Fruit fly (Drosophila melanogaster): ENCODE measurements around the gene CG14879.

The CG14879 gene

DNA sequence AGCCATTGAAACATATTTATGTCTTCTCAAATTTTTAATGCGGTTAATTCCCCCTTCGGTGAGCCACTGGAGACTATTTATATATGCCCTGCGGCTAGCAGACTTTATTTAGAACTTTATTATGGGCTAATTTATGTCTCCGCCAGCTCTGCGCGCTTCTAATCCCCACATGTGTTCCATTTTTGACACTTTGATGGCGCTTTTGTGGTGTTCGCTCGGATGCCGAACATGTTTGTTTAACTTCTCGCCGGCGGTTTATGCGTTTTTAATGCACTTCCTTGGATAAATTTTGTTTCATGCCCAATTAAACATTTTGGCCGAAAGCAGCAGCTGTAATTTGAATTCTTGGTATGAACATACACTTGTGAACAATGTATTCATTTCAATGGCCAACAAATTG lies 19.2 kb downstream of the CG14879 start:
- TF ChIP-seq OdsH (GFP tag; optimal IDR thresholded peaks at IDR 0.05) (no peak), ey (GFP tag; optimal IDR thresholded peaks at IDR 0.05) (no peak), N (GFP tag; optimal IDR thresholded peaks at IDR 0.05) (no peak), pan (optimal IDR thresholded peaks at IDR 0.05) (no peak), dmrt93B (GFP tag; optimal IDR thresholded peaks at IDR 0.05) (no peak), br (GFP tag; optimal IDR thresholded peaks at IDR 0.05) (no peak), Mio (GFP tag; optimal IDR thresholded peaks at IDR 0.05) (no peak), Sp1 (GFP tag; optimal IDR thresholded peaks at IDR 0.05) (no peak), usp (GFP tag; optimal IDR thresholded peaks at IDR 0.05) (no peak), Jra (GFP tag; optimal IDR thresholded peaks at IDR 0.05) (no peak), psq (GFP tag; optimal IDR thresholded peaks at IDR 0.05) (no peak), Dfd (GFP tag; optimal IDR thresholded peaks at IDR 0.05) (no peak), Dif (GFP tag; optimal IDR thresholded peaks at IDR 0.05; ENCODE audit: partially characterized antibody) (no peak), CG9705 (GFP tag; optimal IDR thresholded peaks at IDR 0.05) (no peak), dl (GFP tag; optimal IDR thresholded peaks at IDR 0.05; ENCODE audit: insufficient read depth in 1 of 2, partially characterized antibody in 2 of 2) (no peak), dsf (GFP tag; optimal IDR thresholded peaks at IDR 0.05; ENCODE audit: borderline replicate concordance) (no peak), Myc (optimal IDR thresholded peaks at IDR 0.05) (no peak), woc (GFP tag; optimal IDR thresholded peaks at IDR 0.05) (no peak)

DNA sequence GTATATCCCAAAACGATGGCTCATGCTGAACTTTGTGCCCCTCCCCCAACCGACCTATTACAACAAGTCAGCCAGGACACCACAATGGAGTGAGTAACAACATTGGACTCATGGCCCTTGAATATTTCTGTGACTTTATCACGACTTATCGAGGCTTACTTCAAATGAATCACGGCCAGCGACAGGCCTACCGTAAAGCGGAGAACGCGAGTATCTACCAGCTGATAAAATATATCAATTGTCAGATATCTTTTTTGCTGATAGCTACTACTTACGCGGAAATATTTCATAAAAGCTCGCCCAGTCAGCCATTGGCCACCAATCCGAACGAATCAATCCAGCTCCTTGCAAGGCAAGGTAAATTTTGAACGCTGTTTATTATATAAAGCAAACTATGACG lies 21.5 kb downstream of the CG14879 start, which contains the start of gene CG17930:
Gene CG17930 (plus strand): TSS at position 301 of the 400 bp plus-strand sequence.
- TF ChIP-seq jim (GFP tag; optimal IDR thresholded peaks at IDR 0.05) = no peak
- no peak for TF ChIP-seq CG9705 (GFP tag; optimal IDR thresholded peaks at IDR 0.05)
- no peak for TF ChIP-seq Hnf4 (GFP tag; optimal IDR thresholded peaks at IDR 0.05)
- no peak for TF ChIP-seq Mio (GFP tag; optimal IDR thresholded peaks at IDR 0.05)
- no peak for TF ChIP-seq lola (GFP tag; optimal IDR thresholded peaks at IDR 0.05)
- TF ChIP-seq usp (GFP tag; optimal IDR thresholded peaks at IDR 0.05) = no peak

DNA sequence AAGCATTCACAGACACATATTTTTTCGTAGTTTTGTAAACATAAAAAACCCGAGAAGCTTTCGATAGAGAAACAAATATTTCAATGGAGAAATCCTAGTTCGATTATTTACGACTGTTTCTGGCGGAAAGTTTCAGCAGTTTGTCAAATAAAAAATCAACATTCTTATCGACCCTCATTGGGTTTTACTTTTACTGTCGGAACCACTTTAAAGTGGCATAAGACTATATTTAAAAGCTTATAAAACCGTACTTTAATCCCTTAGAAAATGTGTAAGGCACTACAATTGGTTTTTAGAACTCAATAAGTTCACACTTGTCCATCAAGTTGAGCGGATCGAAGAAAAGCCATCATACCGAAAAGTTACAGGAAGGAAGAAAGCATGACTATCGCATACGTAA lies 23.8 kb downstream of the CG14879 start, which contains the start of gene CG17929:
Gene CG17929 (plus strand): TSS at position 301 of the 400 bp plus-strand sequence.
- TF ChIP-seq woc (GFP tag; optimal IDR thresholded peaks at IDR 0.05) (no peak), Myc (optimal IDR thresholded peaks at IDR 0.05) (no peak), Hr83 (GFP tag; optimal IDR thresholded peaks at IDR 0.05; ENCODE audit: poor library complexity, severe bottlenecking) (no peak), N (GFP tag; optimal IDR thresholded peaks at IDR 0.05) (no peak), ey (GFP tag; optimal IDR thresholded peaks at IDR 0.05) (no peak), dmrt93B (GFP tag; optimal IDR thresholded peaks at IDR 0.05) (no peak), Dif (GFP tag; optimal IDR thresholded peaks at IDR 0.05; ENCODE audit: partially characterized antibody) (no peak), brk (GFP tag; optimal IDR thresholded peaks at IDR 0.05) (no peak), psq (GFP tag; optimal IDR thresholded peaks at IDR 0.05) (no peak), Mio (GFP tag; optimal IDR thresholded peaks at IDR 0.05) (no peak), OdsH (GFP tag; optimal IDR thresholded peaks at IDR 0.05) (no peak), Rel (GFP tag; optimal IDR thresholded peaks at IDR 0.05) (no peak), Rel (tag; optimal IDR thresholded peaks at IDR 0.05) (no peak), tai (GFP tag; optimal IDR thresholded peaks at IDR 0.05) (no peak), h (GFP tag; optimal IDR thresholded peaks at IDR 0.05) (no peak), HLH106 (tag; optimal IDR thresholded peaks at IDR 0.05) (no peak), foxo (GFP tag; optimal IDR thresholded peaks at IDR 0.05) (no peak), rgr (GFP tag; optimal IDR thresholded peaks at IDR 0.05) (no peak), Hr78 (GFP tag; optimal IDR thresholded peaks at IDR 0.05) (no peak), CG32264 (GFP tag; optimal IDR thresholded peaks at IDR 0.05) (no peak), usp (GFP tag; optimal IDR thresholded peaks at IDR 0.05) (no peak)

DNA sequence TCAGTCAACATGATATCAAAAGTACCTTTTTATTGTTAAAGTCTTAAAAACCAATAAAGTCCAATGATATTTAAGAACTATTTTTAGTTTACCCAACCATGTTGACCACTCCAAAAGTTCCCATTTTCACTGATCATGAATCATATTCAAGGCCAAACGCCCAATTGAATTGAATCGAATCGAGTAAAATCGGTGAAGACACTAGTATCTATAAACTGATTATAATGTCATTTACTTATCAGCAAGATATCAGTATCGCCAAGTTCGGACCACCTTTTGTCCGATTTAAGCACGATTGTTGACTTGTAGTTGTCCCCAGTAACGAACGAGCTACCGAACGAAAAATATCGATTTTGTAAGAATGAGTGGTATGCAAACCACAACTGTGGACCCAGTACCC lies 25.9 kb downstream of the CG14879 start, which contains the start of gene CG6901:
Gene CG6901 (plus strand): TSS at position 323 of the 400 bp plus-strand sequence.
- TF ChIP-seq Hnf4 (GFP tag; optimal IDR thresholded peaks at IDR 0.05) = no peak
- TF ChIP-seq Rel (GFP tag; optimal IDR thresholded peaks at IDR 0.05) = no peak
- TF ChIP-seq Rel (tag; optimal IDR thresholded peaks at IDR 0.05) = no peak
- TF ChIP-seq fru (GFP tag; optimal IDR thresholded peaks at IDR 0.05) = no peak
- TF ChIP-seq dmrt93B (GFP tag; optimal IDR thresholded peaks at IDR 0.05) = no peak
- no peak for TF ChIP-seq tai (GFP tag; optimal IDR thresholded peaks at IDR 0.05)
- no peak for TF ChIP-seq Myc (optimal IDR thresholded peaks at IDR 0.05)
- TF ChIP-seq usp (GFP tag; optimal IDR thresholded peaks at IDR 0.05) = no peak
- no peak for TF ChIP-seq jim (GFP tag; optimal IDR thresholded peaks at IDR 0.05)
- TF ChIP-seq sage (GFP tag; optimal IDR thresholded peaks at IDR 0.05) = no peak
- no peak for TF ChIP-seq Dfd (GFP tag; optimal IDR thresholded peaks at IDR 0.05)
- TF ChIP-seq h (GFP tag; optimal IDR thresholded peaks at IDR 0.05) = no peak
- no peak for TF ChIP-seq pan (optimal IDR thresholded peaks at IDR 0.05)
- no peak for TF ChIP-seq OdsH (GFP tag; optimal IDR thresholded peaks at IDR 0.05)
- no peak for TF ChIP-seq CG9705 (GFP tag; optimal IDR thresholded peaks at IDR 0.05)
- TF ChIP-seq foxo (GFP tag; optimal IDR thresholded peaks at IDR 0.05) = no peak
- no peak for TF ChIP-seq Jra (GFP tag; optimal IDR thresholded peaks at IDR 0.05)
- no peak for TF ChIP-seq Mio (GFP tag; optimal IDR thresholded peaks at IDR 0.05)
- TF ChIP-seq rgr (GFP tag; optimal IDR thresholded peaks at IDR 0.05) = no peak
